Fruit fly (Drosophila melanogaster): Measurements from ENCODE around the gene CG13689.

CG13689 gene

dm6 chr2L:563769-564550 lies 38.7 kb upstream of the CG13689 start, which contains the start of the genes uncNacbeta and CG2794 (continued):
- TF ChIP-seq HmgD (GFP tag; optimal IDR thresholded peaks at IDR 0.05) (peak; percentile 57), zfh2 (GFP tag; optimal IDR thresholded peaks at IDR 0.05) (peak; percentile 26), CG6683 (GFP tag; optimal IDR thresholded peaks at IDR 0.05) (no peak)

dm6 chr2L:568030-568429 lies 34.6 kb upstream of the CG13689 start, which contains the start of the genes Nle and Sf3b1:
Nle (minus strand) TSS chr2L:568121.
Sf3b1 (plus strand) TSS chr2L:568340.
- TF ChIP-seq Hr51 (GFP tag; optimal IDR thresholded peaks at IDR 0.05) (no peak), sim (GFP tag; IDR thresholded peaks at IDR 0.05) (no peak), Optix (GFP tag; IDR thresholded peaks at IDR 0.05) (no peak), CG6254 (GFP tag; optimal IDR thresholded peaks at IDR 0.05) (no peak), pum (GFP tag; optimal IDR thresholded peaks at IDR 0.05) (peak; percentile 13), CG33557 (GFP tag; optimal IDR thresholded peaks at IDR 0.05) (peak; percentile 53), CG10366 (GFP tag; IDR thresholded peaks at IDR 0.05) (peak; percentile 8; the same call in 1 of the 2 replicates), esg (GFP tag; conservative IDR thresholded peaks at IDR 0.05) (0 out of 2 replicates have a peak, but pooled peaks have one; percentile 4), zen2 (GFP tag; IDR thresholded peaks at IDR 0.05; ENCODE audit: partially characterized antibody) (peak; percentile 72; the same call in 1 of the 3 replicates), cg (GFP tag; optimal IDR thresholded peaks at IDR 0.05) (no peak), CG11093 (GFP tag; IDR thresholded peaks at IDR 0.05) (no peak), Hr39 (optimal IDR thresholded peaks at IDR 0.05) (no peak), NC2β (GFP tag; optimal IDR thresholded peaks at IDR 0.05) (peak; percentile 59), cwo (GFP tag; optimal IDR thresholded peaks at IDR 0.05) (peak; percentile 97), Hey (tag; optimal IDR thresholded peaks at IDR 0.05) (no peak), CG14667 (GFP tag; IDR thresholded peaks at IDR 0.05) (no peak), CG10462 (GFP tag; optimal IDR thresholded peaks at IDR 0.05) (peak; percentile 27), az2 (GFP tag; optimal IDR thresholded peaks at IDR 0.05) (peak; percentile 6), dmrt11E (tag; optimal IDR thresholded peaks at IDR 0.05) (peak; percentile 36), crol (GFP tag; IDR thresholded peaks at IDR 0.05) (no peak), CG31388 (GFP tag; optimal IDR thresholded peaks at IDR 0.05) (no peak), abd-A (tag; optimal IDR thresholded peaks at IDR 0.05) (no peak), CG17912 (GFP tag; optimal IDR thresholded peaks at IDR 0.05) (peak; percentile 50), Sry-δ (GFP tag; optimal IDR thresholded peaks at IDR 0.05) (peak; percentile 93), disco-r (GFP tag; optimal IDR thresholded peaks at IDR 0.05) (no peak), cato (GFP tag; optimal IDR thresholded peaks at IDR 0.05; ENCODE audit: borderline replicate concordance) (peak; percentile 21), zf30C (GFP tag; optimal IDR thresholded peaks at IDR 0.05) (no peak), CG9797 (GFP tag; optimal IDR thresholded peaks at IDR 0.05) (peak; percentile 92), CG4360 (GFP tag; IDR thresholded peaks at IDR 0.05) (no peak), nom (GFP tag; optimal IDR thresholded peaks at IDR 0.05) (no peak), CG6683 (GFP tag; optimal IDR thresholded peaks at IDR 0.05) (no peak), CG3726 (GFP tag; IDR thresholded peaks at IDR 0.05) (no peak), gem (tag; optimal IDR thresholded peaks at IDR 0.05) (no peak), Atf-2 (GFP tag; optimal IDR thresholded peaks at IDR 0.05) (peak; percentile 28), ara (GFP tag; IDR thresholded peaks at IDR 0.05) (no peak), Drgx (GFP tag; IDR thresholded peaks at IDR 0.05) (no peak), CG12219 (GFP tag; optimal IDR thresholded peaks at IDR 0.05) (no peak), CG12299 (tag; optimal IDR thresholded peaks at IDR 0.05) (peak; percentile 26), C15 (GFP tag; IDR thresholded peaks at IDR 0.05) (no peak), Lim3 (GFP tag; IDR thresholded peaks at IDR 0.05) (no peak), CG14710 (tag; optimal IDR thresholded peaks at IDR 0.05) (peak; percentile 87), Fer2 (tag; optimal IDR thresholded peaks at IDR 0.05) (peak; percentile 53), fd96Cb (tag; optimal IDR thresholded peaks at IDR 0.05) (no peak), Dref (GFP tag; IDR thresholded peaks at IDR 0.05) (peak; percentile 67), CG1792 (GFP tag; optimal IDR thresholded peaks at IDR 0.05) (no peak), Sox100B (GFP tag; optimal IDR thresholded peaks at IDR 0.05) (no peak)

Data from whole organism, embryonic.